Worm (Caenorhabditis elegans): ENCODE measurements around the gene K02G10.15.

ce11 chrX:4711698-4712329 lies 29.3 kb upstream of the K02G10.15 start, which contains the start of the genes dnj-14 and glit-1:
- no peak for TF ChIP-seq tra-4 (tag; optimal IDR thresholded peaks at IDR 0.05)
- TF ChIP-seq hmg-4 (GFP tag; optimal IDR thresholded peaks at IDR 0.05): peak; percentile 80
- no peak for TF ChIP-seq ama-1 (optimal IDR thresholded peaks at IDR 0.05)
- no peak for TF ChIP-seq ceh-36 (tag; optimal IDR thresholded peaks at IDR 0.05)
- TF ChIP-seq aly-1 (tag; optimal IDR thresholded peaks at IDR 0.05): peak; percentile 23
- TF ChIP-seq F13C5.2 (tag; optimal IDR thresholded peaks at IDR 0.05): peak; percentile 55
- TF ChIP-seq tbx-11 (GFP tag; IDR thresholded peaks at IDR 0.05): no peak
- TF ChIP-seq B0310.2 (tag; optimal IDR thresholded peaks at IDR 0.05): no peak
- peak; percentile 46; the same call in 1 of the 2 replicates for TF ChIP-seq flt-1 (GFP tag; IDR thresholded peaks at IDR 0.05)
- TF ChIP-seq scrt-1 (GFP tag; IDR thresholded peaks at IDR 0.05): 0 out of 2 replicates have a peak, but pooled peaks have one; percentile 18

All from whole organism, early embryonic.